Fruit fly (Drosophila melanogaster) whole organism, adult: Measurements from ENCODE around the gene Tsen2.

Source experiments
- CG11617 ChIP-seq: fragments of 200-800 bp; sonication (Bioruptor generic); optimal IDR thresholded peaks from 2 replicates; lab custom pipeline; 2017; ENCODE audit warnings: mild to moderate bottlenecking, missing biosample characterization, missing genetic modification reagents, missing genetic modification characterization
- CG12768 ChIP-seq: fragments of 200-800 bp; sonication (Bioruptor generic); optimal IDR thresholded peaks from 2 replicates; lab custom pipeline; 2017; ENCODE audit warnings: missing biosample characterization, missing genetic modification characterization, mild to moderate bottlenecking, moderate library complexity, missing genetic modification reagents
- CG14711 ChIP-seq: fragments of 200-800 bp; sonication (Bioruptor generic); optimal IDR thresholded peaks from 2 replicates; lab custom pipeline; 2018; ENCODE audit warnings: missing biosample characterization, mild to moderate bottlenecking, missing genetic modification characterization, moderate library complexity
- CG1620 ChIP-seq: fragments of 200-800 bp; sonication (Bioruptor generic); optimal IDR thresholded peaks from 2 replicates; lab custom pipeline; 2016; ENCODE audit warnings: missing biosample characterization, missing genetic modification characterization
- CG33017 ChIP-seq: fragments of 200-800 bp; sonication (Bioruptor generic); optimal IDR thresholded peaks from 2 replicates; lab custom pipeline; 2018; ENCODE audit warnings: missing biosample characterization, mild to moderate bottlenecking, missing genetic modification characterization, moderate library complexity
- CG5204 ChIP-seq: fragments of 200-800 bp; sonication (Bioruptor generic); optimal IDR thresholded peaks from 2 replicates; lab custom pipeline; 2016; ENCODE audit warnings: missing biosample characterization, missing genetic modification characterization
- CG7045 ChIP-seq: fragments of 200-800 bp; sonication (Bioruptor generic); optimal IDR thresholded peaks from 2 replicates; lab custom pipeline; 2017; ENCODE audit warnings: missing biosample characterization, mild to moderate bottlenecking, missing genetic modification characterization
- CG7101 ChIP-seq: fragments of 200-800 bp; sonication (Bioruptor generic); optimal IDR thresholded peaks from 2 replicates; lab custom pipeline; 2018; ENCODE audit warnings: missing biosample characterization, mild to moderate bottlenecking, missing genetic modification characterization, moderate library complexity
- Clk ChIP-seq: fragments of 200-800 bp; sonication (Bioruptor generic); optimal IDR thresholded peaks from 2 replicates; lab custom pipeline; 2017; ENCODE audit warnings: missing biosample characterization, missing genetic modification characterization
- Crg-1 ChIP-seq: fragments of 200-800 bp; sonication (Bioruptor generic); optimal IDR thresholded peaks from 2 replicates; lab custom pipeline; 2016; ENCODE audit warnings: missing biosample characterization, missing genetic modification characterization
- Hr96 ChIP-seq: fragments of 200-800 bp; sonication (Bioruptor generic); optimal IDR thresholded peaks from 2 replicates; lab custom pipeline; 2016; ENCODE audit warnings: missing biosample characterization, missing genetic modification characterization
- Mnt ChIP-seq: fragments of 200-800 bp; sonication (Bioruptor generic); optimal IDR thresholded peaks from 2 replicates; lab custom pipeline; 2016; ENCODE audit warnings: missing biosample characterization, mild to moderate bottlenecking, missing genetic modification characterization
- bab1 ChIP-seq: fragments of 200-800 bp; sonication (Bioruptor generic); optimal IDR thresholded peaks from 3 replicates; lab custom pipeline; 2019; ENCODE audit warnings: missing biosample characterization, mild to moderate bottlenecking, missing genetic modification characterization, moderate library complexity
- cic ChIP-seq: fragments of 200-800 bp; sonication (Bioruptor generic); optimal IDR thresholded peaks from 2 replicates; lab custom pipeline; 2017; ENCODE audit warnings: missing biosample characterization, mild to moderate bottlenecking, missing genetic modification characterization, moderate library complexity
- cnc ChIP-seq, 2 experiments: fragments of >200 bp; optimal IDR thresholded peaks; 2 replicates each; lab custom pipeline; 2017
- kay ChIP-seq: fragments of 200-800 bp; sonication (Bioruptor generic); peaks from one replicate; lab custom pipeline; 2016; ENCODE audit warnings: missing biosample characterization, missing genetic modification characterization, borderline replicate concordance
- ovo ChIP-seq: fragments of 200-800 bp; sonication (Bioruptor generic); optimal IDR thresholded peaks from 2 replicates; lab custom pipeline; 2016; ENCODE audit warnings: missing biosample characterization, missing genetic modification characterization
- pad ChIP-seq: fragments of 200-800 bp; sonication (Bioruptor generic); optimal IDR thresholded peaks from 3 replicates; lab custom pipeline; 2017; ENCODE audit warnings: missing biosample characterization, missing genetic modification characterization, mild to moderate bottlenecking, moderate library complexity, missing genetic modification reagents
- tj ChIP-seq: fragments of 200-800 bp; sonication (Bioruptor generic); optimal IDR thresholded peaks from 3 replicates; lab custom pipeline; 2017; ENCODE audit warnings: missing biosample characterization, mild to moderate bottlenecking, missing genetic modification characterization, moderate library complexity
- toe ChIP-seq: fragments of 200-800 bp; sonication (Bioruptor generic); optimal IDR thresholded peaks from 2 replicates; lab custom pipeline; 2016; ENCODE audit warnings: missing biosample characterization, missing genetic modification characterization

Tsen2 gene

DNA sequence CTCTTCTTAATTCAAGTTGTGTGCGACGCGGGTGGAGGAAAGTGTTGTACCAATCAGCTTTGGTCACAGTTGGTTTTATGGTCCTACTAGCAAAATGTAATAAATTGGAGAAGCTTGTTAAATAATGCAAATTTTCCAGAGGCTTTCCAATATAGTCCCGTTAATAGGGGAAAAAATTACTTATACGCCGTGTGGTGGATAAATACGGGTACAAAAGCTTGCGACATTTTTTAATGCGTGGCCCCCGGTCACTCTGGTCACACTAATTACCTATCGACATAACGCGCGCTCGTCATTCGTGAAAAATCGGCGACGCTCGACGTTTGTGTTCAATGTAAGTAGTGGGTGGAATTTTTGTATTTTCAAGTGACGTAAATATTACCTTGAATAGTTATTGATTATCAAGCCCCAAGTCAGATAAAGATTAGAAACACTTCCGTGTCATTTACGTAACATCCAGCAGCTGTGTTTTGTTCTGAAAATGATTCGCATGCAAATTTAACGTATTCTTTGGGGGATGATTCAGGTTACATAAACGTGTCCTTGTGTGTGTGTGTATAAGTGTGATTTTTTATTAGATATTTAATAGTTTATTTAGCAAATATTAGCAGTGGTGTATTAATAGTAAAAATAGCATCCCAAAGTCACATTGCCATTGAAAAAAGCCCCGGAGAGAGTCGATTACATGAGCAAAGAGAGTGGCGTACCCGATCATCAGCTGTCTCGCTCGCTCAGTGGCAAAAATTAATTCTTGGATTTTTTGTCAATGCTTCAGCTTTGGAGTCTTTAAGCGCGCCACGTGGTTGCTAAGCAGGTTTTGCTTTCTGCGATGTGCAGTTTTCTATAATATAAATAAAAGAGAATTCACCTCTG is 9.7 kb upstream of the Tsen2 start, which contains the start of gene Cyt-c-p:
Cyt-c-p (plus strand) TSS at position 290 of the 873 bp plus-strand sequence.
- peak; percentile 25 for TF ChIP-seq Hr96 (GFP tag; lab: Kevin White, UChicago)
- TF ChIP-seq pad, result peak; percentile 86
- TF ChIP-seq CG5204 (GFP tag; lab: Kevin White, UChicago), result no peak
- peak; percentile 69 for TF ChIP-seq kay (GFP tag; lab: Kevin White, UChicago)
- TF ChIP-seq cic, result peak; percentile 73
- peak; percentile 18 for TF ChIP-seq ovo (GFP tag; lab: Kevin White, UChicago)
- no peak for TF ChIP-seq CG7045 (GFP tag; lab: Kevin White, UChicago)
- TF ChIP-seq bab1 (GFP tag; lab: Kevin White, UChicago), result peak; percentile 69
- peak; percentile 58 for TF ChIP-seq CG11617
- peak; percentile 6 for TF ChIP-seq Crg-1 (GFP tag; lab: Kevin White, UChicago)
- peak; percentile 52 for TF ChIP-seq tj
- TF ChIP-seq toe (GFP tag; lab: Kevin White, UChicago), result no peak
- TF ChIP-seq CG12768 (GFP tag; lab: Kevin White, UChicago), result no peak
- peak; percentile 54 for TF ChIP-seq CG7101 (tag; lab: Kevin White, UChicago)
- TF ChIP-seq Clk (GFP tag; lab: Kevin White, UChicago), result no peak
- no peak for TF ChIP-seq cnc (optimal IDR thresholded peaks at IDR 0.05; lab: Kevin White, UChicago)
- peak; percentile 27 for TF ChIP-seq CG33017 (tag; lab: Kevin White, UChicago)
- peak; percentile 47 for TF ChIP-seq CG1620 (GFP tag; lab: Kevin White, UChicago)
- TF ChIP-seq Mnt (GFP tag; lab: Kevin White, UChicago), result peak; percentile 43
- peak; percentile 0 for TF ChIP-seq CG14711 (tag; lab: Kevin White, UChicago)

- peak; percentile 98 for TF ChIP-seq bab1 (GFP tag; lab: Kevin White, UChicago)
- TF ChIP-seq pad, result peak; percentile 85
- TF ChIP-seq CG7045 (GFP tag; lab: Kevin White, UChicago), result peak; percentile 97
- TF ChIP-seq cic, result peak; percentile 75
- TF ChIP-seq CG5204 (GFP tag; lab: Kevin White, UChicago), result peak; percentile 97
- peak; percentile 95 for TF ChIP-seq CG14711 (tag; lab: Kevin White, UChicago)
- TF ChIP-seq CG1620 (GFP tag; lab: Kevin White, UChicago), result peak; percentile 94
- peak; percentile 86 for TF ChIP-seq Clk (GFP tag; lab: Kevin White, UChicago)
- peak; percentile 96 for TF ChIP-seq CG11617
- TF ChIP-seq toe (GFP tag; lab: Kevin White, UChicago), result peak; percentile 95
- peak; percentile 93 for TF ChIP-seq CG7101 (tag; lab: Kevin White, UChicago)
- peak; percentile 94 for TF ChIP-seq CG33017 (tag; lab: Kevin White, UChicago)
- peak; percentile 84 for TF ChIP-seq Crg-1 (GFP tag; lab: Kevin White, UChicago)
- peak; percentile 86 for TF ChIP-seq Mnt (GFP tag; lab: Kevin White, UChicago)
- peak; percentile 91 for TF ChIP-seq ovo (GFP tag; lab: Kevin White, UChicago)
- peak; percentile 93 for TF ChIP-seq CG12768 (GFP tag; lab: Kevin White, UChicago)
- TF ChIP-seq tj, result peak; percentile 81
- TF ChIP-seq kay (GFP tag; lab: Kevin White, UChicago), result peak; percentile 99
- peak; percentile 88 for TF ChIP-seq Hr96 (GFP tag; lab: Kevin White, UChicago)
- TF ChIP-seq cnc (optimal IDR thresholded peaks at IDR 0.05; lab: Kevin White, UChicago), result no peak
Observed at dm6 chr2L:16720707-16721700, 8.6 kb upstream of the Tsen2 start.

dm6 chr2L:16722596-16722995 is 7.0 kb upstream of the Tsen2 start:
- TF ChIP-seq CG5204 (GFP tag; lab: Kevin White, UChicago) (no peak), kay (GFP tag; lab: Kevin White, UChicago) (peak; percentile 79), Crg-1 (GFP tag; lab: Kevin White, UChicago) (no peak), CG11617 (no peak), cic (no peak), cnc (optimal IDR thresholded peaks at IDR 0.05; lab: Kevin White, UChicago) (no peak), pad (no peak)

dm6 chr2L:16727578-16728023 is 2.0 kb upstream of the Tsen2 start, which contains the start of gene VhaSFD:
TSS of gene VhaSFD (minus strand) at chr2L:16727826.
- peak; percentile 69 for TF ChIP-seq tj
- TF ChIP-seq pad, result peak; percentile 14
- TF ChIP-seq cic, result peak; percentile 48
- no peak for TF ChIP-seq kay (GFP tag; lab: Kevin White, UChicago)
- no peak for TF ChIP-seq CG14711 (tag; lab: Kevin White, UChicago)
- TF ChIP-seq CG11617, result no peak
- TF ChIP-seq CG7045 (GFP tag; lab: Kevin White, UChicago), result no peak
- TF ChIP-seq cnc (optimal IDR thresholded peaks at IDR 0.05; lab: Kevin White, UChicago), result no peak
- no peak for TF ChIP-seq Crg-1 (GFP tag; lab: Kevin White, UChicago)
- TF ChIP-seq Mnt (GFP tag; lab: Kevin White, UChicago), result peak; percentile 75
- TF ChIP-seq CG33017 (tag; lab: Kevin White, UChicago), result peak; percentile 40
- no peak for TF ChIP-seq ovo (GFP tag; lab: Kevin White, UChicago)
- peak; percentile 73 for TF ChIP-seq CG12768 (GFP tag; lab: Kevin White, UChicago)
- TF ChIP-seq toe (GFP tag; lab: Kevin White, UChicago), result no peak
- no peak for TF ChIP-seq Hr96 (GFP tag; lab: Kevin White, UChicago)
- TF ChIP-seq CG1620 (GFP tag; lab: Kevin White, UChicago), result peak; percentile 9
- TF ChIP-seq bab1 (GFP tag; lab: Kevin White, UChicago), result peak; percentile 53
- no peak for TF ChIP-seq CG5204 (GFP tag; lab: Kevin White, UChicago)
- peak; percentile 50 for TF ChIP-seq CG7101 (tag; lab: Kevin White, UChicago)
